Fruit fly (Drosophila melanogaster) whole organism, wandering third instar larva: ENCODE results near the gene CG4287.
A peak's percentile ranks its signal among the peaks of the same experiment; 100 is the strongest.

Experiments used
- CG32264 ChIP-seq: fragments of 200-800 bp; sonication (Bioruptor generic); optimal IDR thresholded peaks from 2 replicates; lab custom pipeline; 2016; ENCODE audit warnings: missing biosample characterization, missing genetic modification characterization
- CG9705 ChIP-seq: fragments of 200-800 bp; sonication (Bioruptor generic); optimal IDR thresholded peaks from 2 replicates; lab custom pipeline; 2018; ENCODE audit warnings: missing biosample characterization, mild to moderate bottlenecking, missing genetic modification characterization
- Dfd ChIP-seq: fragments of >200 bp; optimal IDR thresholded peaks from 2 replicates; lab custom pipeline; 2017; ENCODE audit warnings: missing biosample characterization, missing genetic modification characterization
- Dif ChIP-seq: fragments of 200-275, 200-300 bp; sonication (Bioruptor generic); optimal IDR thresholded peaks from 2 replicates; lab custom pipeline; 2018; ENCODE audit warnings: missing biosample characterization, missing genetic modification characterization; ENCODE audit not compliant: partially characterized antibody
- HLH106 ChIP-seq: fragments of 200-800 bp; optimal IDR thresholded peaks from 3 replicates; lab custom pipeline; 2019; ENCODE audit warnings: missing biosample characterization, mild to moderate bottlenecking, missing genetic modification characterization, moderate library complexity
- Hr78 ChIP-seq: fragments of >200 bp; optimal IDR thresholded peaks from 2 replicates; lab custom pipeline; 2017; ENCODE audit warnings: missing biosample characterization, missing genetic modification characterization
- Mio ChIP-seq: sonication (Bioruptor generic); optimal IDR thresholded peaks from 2 replicates; lab custom pipeline; 2016; ENCODE audit warnings: missing biosample characterization, missing genetic modification characterization
- Myc ChIP-seq: fragments of >200 bp; optimal IDR thresholded peaks from 2 replicates; lab custom pipeline; 2017
- OdsH ChIP-seq: fragments of 200-800 bp; sonication (Bioruptor generic); optimal IDR thresholded peaks from 2 replicates; lab custom pipeline; 2016; ENCODE audit warnings: missing biosample characterization, mild to moderate bottlenecking, missing genetic modification characterization
- Rel ChIP-seq, 2 experiments: fragments of 200-800 bp; sonication (Bioruptor generic) in 1 of 2; optimal IDR thresholded peaks; 2 replicates in 1 of 2; 3 replicates in 1 of 2; lab custom pipeline; 2016 to 2019; ENCODE audit warnings: mild to moderate bottlenecking in 2 of 2, missing biosample characterization in 2 of 2, missing genetic modification characterization in 2 of 2, moderate library complexity in 1 of 2
- Sp1 ChIP-seq: fragments of 200-800 bp; sonication (Bioruptor generic); optimal IDR thresholded peaks from 3 replicates; lab custom pipeline; 2019; ENCODE audit warnings: missing biosample characterization, mild to moderate bottlenecking, missing genetic modification characterization, moderate library complexity
- Vsx2 ChIP-seq: fragments of 200-300, 225-300 bp; sonication (Bioruptor generic); optimal IDR thresholded peaks from 2 replicates; lab custom pipeline; 2018; ENCODE audit warnings: missing biosample characterization, missing genetic modification characterization; ENCODE audit not compliant: partially characterized antibody
- br ChIP-seq: fragments of 200-800 bp; sonication (Bioruptor generic); optimal IDR thresholded peaks from 2 replicates; lab custom pipeline; 2016; ENCODE audit warnings: missing biosample characterization, missing genetic modification characterization
- brk ChIP-seq: fragments of 200-800 bp; sonication (Bioruptor generic); optimal IDR thresholded peaks from 2 replicates; lab custom pipeline; 2016; ENCODE audit warnings: missing biosample characterization, mild to moderate bottlenecking, missing genetic modification characterization
- dl ChIP-seq, 2 experiments: fragments of 175-275, 200-275 bp in 1 of 2; fragments of 200-275 bp in 1 of 2; sonication (Bioruptor generic); optimal IDR thresholded peaks; lab custom pipeline; 2018; ENCODE audit warnings: mild to moderate bottlenecking in 2 of 2, missing biosample characterization in 2 of 2, missing genetic modification characterization in 2 of 2, moderate library complexity in 2 of 2; ENCODE audit not compliant: partially characterized antibody in 2 of 2, insufficient read depth in 1 of 2
- dmrt93B ChIP-seq: fragments of 200-800 bp; sonication (Bioruptor generic); optimal IDR thresholded peaks from 2 replicates; lab custom pipeline; 2018; ENCODE audit warnings: missing biosample characterization, mild to moderate bottlenecking, missing genetic modification characterization
- dsf ChIP-seq: sonication (Bioruptor generic); optimal IDR thresholded peaks from 2 replicates; lab custom pipeline; 2016; ENCODE audit warnings: missing biosample characterization, missing genetic modification characterization, borderline replicate concordance
- ey ChIP-seq: fragments of 200-800 bp; sonication (Bioruptor generic); optimal IDR thresholded peaks from 2 replicates; lab custom pipeline; 2016; ENCODE audit warnings: missing biosample characterization, missing genetic modification characterization
- foxo ChIP-seq, 2 experiments: fragments of 200-800 bp; sonication (Bioruptor generic); optimal IDR thresholded peaks; 2 replicates in 1 of 2; 3 replicates in 1 of 2; lab custom pipeline; 2016 to 2017; ENCODE audit warnings: missing biosample characterization in 2 of 2, missing genetic modification characterization in 2 of 2
- fru ChIP-seq: fragments of 200-800 bp; sonication (Bioruptor generic); optimal IDR thresholded peaks from 3 replicates; lab custom pipeline; 2016; ENCODE audit warnings: missing biosample characterization, mild to moderate bottlenecking, missing genetic modification characterization
- h ChIP-seq: fragments of 200-800 bp; sonication (Bioruptor generic); optimal IDR thresholded peaks from 3 replicates; lab custom pipeline; 2016; ENCODE audit warnings: missing biosample characterization, mild to moderate bottlenecking, missing genetic modification characterization
- psq ChIP-seq: fragments of 200-800 bp; sonication (Bioruptor generic); optimal IDR thresholded peaks from 3 replicates; lab custom pipeline; 2017; ENCODE audit warnings: missing biosample characterization, mild to moderate bottlenecking, missing genetic modification characterization, moderate library complexity
- rgr ChIP-seq: fragments of 200-800 bp; sonication (Bioruptor generic); optimal IDR thresholded peaks from 3 replicates; lab custom pipeline; 2016; ENCODE audit warnings: missing biosample characterization, mild to moderate bottlenecking, missing genetic modification characterization
- sage ChIP-seq: fragments of 200-800 bp; sonication (Bioruptor generic); optimal IDR thresholded peaks from 2 replicates; lab custom pipeline; 2016; ENCODE audit warnings: missing biosample characterization, mild to moderate bottlenecking, missing genetic modification characterization
- sv ChIP-seq: fragments of 200-800 bp; sonication (Bioruptor generic); optimal IDR thresholded peaks from 3 replicates; lab custom pipeline; 2016; ENCODE audit warnings: missing biosample characterization, missing genetic modification characterization
- usp ChIP-seq: fragments of >200 bp; optimal IDR thresholded peaks from 2 replicates; lab custom pipeline; 2017; ENCODE audit warnings: missing biosample characterization, missing genetic modification characterization
- woc ChIP-seq: sonication (Bioruptor generic); optimal IDR thresholded peaks from 2 replicates; lab custom pipeline; 2016; ENCODE audit warnings: missing biosample characterization, mild to moderate bottlenecking, missing genetic modification characterization

The CG4287 gene

dm6 chr3R:15919367-15920228 lies 44.1 kb downstream of the CG4287 start:
- TF ChIP-seq Mio (GFP tag; lab: Kevin White, UChicago) (peak; percentile 57), dmrt93B (GFP tag; lab: Kevin White, UChicago) (peak; percentile 83), Vsx2 (GFP tag; lab: Kevin White, UChicago) (peak; percentile 63), CG9705 (GFP tag; lab: Kevin White, UChicago) (peak; percentile 27), HLH106 (peak; percentile 89), Dfd (no peak), woc (GFP tag; lab: Kevin White, UChicago) (peak; percentile 90), sage (peak; percentile 87), Sp1 (peak; percentile 85), sv (GFP tag; lab: Kevin White, UChicago) (no peak), ey (GFP tag; lab: Kevin White, UChicago) (peak; percentile 95), Dif (GFP tag; lab: Kevin White, UChicago) (peak; percentile 71), dsf (GFP tag; lab: Kevin White, UChicago) (peak; percentile 57), br (GFP tag; lab: Kevin White, UChicago) (peak; percentile 95), usp (GFP tag; lab: Kevin White, UChicago) (no peak), CG32264 (GFP tag; lab: Kevin White, UChicago) (peak; percentile 85), fru (peak; percentile 94), foxo (GFP tag; optimal IDR thresholded peaks at IDR 0.05; lab: Kevin White, UChicago) (peak in 1 of 2 experiments; percentile 94), psq (GFP tag; lab: Kevin White, UChicago) (peak; percentile 83), dl (GFP tag; optimal IDR thresholded peaks at IDR 0.05; lab: Kevin White, UChicago; ENCODE audit: insufficient read depth in 1 of 2, partially characterized antibody in 2 of 2) (peak in 1 of 2 experiments; percentile 66), Hr78 (no peak), h (GFP tag; lab: Kevin White, UChicago) (peak; percentile 95), Myc (no peak), brk (GFP tag; lab: Kevin White, UChicago) (no peak), Rel (GFP tag; optimal IDR thresholded peaks at IDR 0.05; lab: Kevin White, UChicago) (peak; percentile 37), Rel (tag; optimal IDR thresholded peaks at IDR 0.05; lab: Kevin White, UChicago) (no peak), rgr (peak; percentile 92), OdsH (GFP tag; lab: Kevin White, UChicago) (peak; percentile 93)

dm6 chr3R:15917907-15918306 lies 45.8 kb downstream of the CG4287 start, which contains the start of gene CG45105:
TSS of gene CG45105 (minus strand) at chr3R:15918007.
- no peak for TF ChIP-seq br (GFP tag; lab: Kevin White, UChicago)
- TF ChIP-seq, all 38 proteins: peak for 0

dm6 chr3R:15913231-15913630 lies 50.4 kb downstream of the CG4287 start:
- TF ChIP-seq CG32264 (GFP tag; lab: Kevin White, UChicago) = no peak
- peak; percentile 81 for TF ChIP-seq Dfd
- no peak for TF ChIP-seq Mio (GFP tag; lab: Kevin White, UChicago)
- TF ChIP-seq Vsx2 (GFP tag; lab: Kevin White, UChicago) = no peak
- no peak for TF ChIP-seq br (GFP tag; lab: Kevin White, UChicago)
